Fruit fly (Drosophila melanogaster) whole organism, pupa: Measurements from ENCODE around the gene CG6873.

Source experiments
- CG10348 ChIP-seq: fragments of 200-800 bp; sonication (Bioruptor generic); IDR thresholded peaks from 2 replicates; pipeline ENCODE4 v1.3.6; 2022; ENCODE audit warnings: missing biosample characterization, missing genetic modification characterization
- CG12605 ChIP-seq: fragments of 200-800 bp; sonication (Bioruptor generic); IDR thresholded peaks from 2 replicates; pipeline ENCODE4 v1.3.6; 2022; ENCODE audit warnings: missing biosample characterization, missing genetic modification characterization
- CG13204 ChIP-seq: fragments of 200-800 bp; sonication (Bioruptor generic); optimal IDR thresholded peaks from 2 replicates; lab custom pipeline; 2018; ENCODE audit warnings: missing biosample characterization, mild to moderate bottlenecking, missing genetic modification characterization, moderate library complexity
- CG14655 ChIP-seq: fragments of 200-800 bp; sonication (Bioruptor generic); optimal IDR thresholded peaks from 3 replicates; lab custom pipeline; 2017; ENCODE audit warnings: mild to moderate bottlenecking, missing biosample characterization, missing genetic modification reagents, missing genetic modification characterization
- CG15710 ChIP-seq: fragments of 200-800 bp; sonication (Bioruptor generic); optimal IDR thresholded peaks from 2 replicates; lab custom pipeline; 2018; ENCODE audit warnings: missing biosample characterization, mild to moderate bottlenecking, missing genetic modification characterization, moderate library complexity
- CG17806 ChIP-seq: fragments of 200-800 bp; sonication (Bioruptor generic); optimal IDR thresholded peaks from 2 replicates; lab custom pipeline; 2018; ENCODE audit warnings: missing biosample characterization, mild to moderate bottlenecking, missing genetic modification characterization, moderate library complexity
- CG32121 ChIP-seq: fragments of 200-800 bp; sonication (Bioruptor generic); IDR thresholded peaks from 2 replicates; pipeline ENCODE4 v1.3.6; 2022; ENCODE audit warnings: missing biosample characterization, missing genetic modification characterization
- CG34367 ChIP-seq: fragments of 200-800 bp; sonication (Bioruptor generic); optimal IDR thresholded peaks from 2 replicates; lab custom pipeline; 2018; ENCODE audit warnings: missing biosample characterization, mild to moderate bottlenecking, missing genetic modification characterization
- CG4496 ChIP-seq: fragments of 200-800 bp; sonication (Bioruptor generic); IDR thresholded peaks from 3 replicates; pipeline ENCODE4 v1.3.6; 2022; ENCODE audit warnings: missing biosample characterization, missing genetic modification characterization
- CG8159 ChIP-seq: fragments of 200-800 bp; sonication (Bioruptor generic); optimal IDR thresholded peaks from 3 replicates; lab custom pipeline; 2018; ENCODE audit warnings: missing biosample characterization, mild to moderate bottlenecking, missing genetic modification characterization, moderate library complexity
- CG8301 ChIP-seq: fragments of 200-800 bp; sonication (Bioruptor generic); optimal IDR thresholded peaks from 2 replicates; lab custom pipeline; 2018; ENCODE audit warnings: missing biosample characterization, mild to moderate bottlenecking, missing genetic modification characterization
- CG9948 ChIP-seq: fragments of 200-800 bp; sonication (Bioruptor generic); optimal IDR thresholded peaks from 2 replicates; lab custom pipeline; 2018; ENCODE audit warnings: missing biosample characterization, mild to moderate bottlenecking, missing genetic modification characterization, moderate library complexity
- D1 ChIP-seq: fragments of 200-800 bp; sonication (Bioruptor generic); optimal IDR thresholded peaks from 2 replicates; lab custom pipeline; 2018; ENCODE audit warnings: missing biosample characterization, mild to moderate bottlenecking, missing genetic modification characterization, moderate library complexity
- EcR ChIP-seq: fragments of 200-800 bp; sonication (Bioruptor generic); optimal IDR thresholded peaks from 3 replicates; lab custom pipeline; 2019; ENCODE audit warnings: missing biosample characterization, missing genetic modification characterization, mild to moderate bottlenecking, moderate library complexity, missing genetic modification reagents
- Ets98B ChIP-seq: fragments of 200-800 bp; sonication (Bioruptor generic); IDR thresholded peaks from 2 replicates; pipeline ENCODE4 v1.3.6; 2022; ENCODE audit warnings: missing biosample characterization, missing genetic modification characterization
- Pif1A ChIP-seq: fragments of 200-800 bp; sonication (Bioruptor generic); optimal IDR thresholded peaks from 3 replicates; lab custom pipeline; 2016; ENCODE audit warnings: missing biosample characterization, missing genetic modification characterization
- Pif1B ChIP-seq: fragments of 200-800 bp; sonication (Bioruptor generic); optimal IDR thresholded peaks from 3 replicates; lab custom pipeline; 2016; ENCODE audit warnings: missing biosample characterization, missing genetic modification characterization
- Snoo ChIP-seq: fragments of 200-800 bp; sonication (Bioruptor generic); optimal IDR thresholded peaks from 3 replicates; lab custom pipeline; 2017; ENCODE audit warnings: missing biosample characterization, mild to moderate bottlenecking, missing genetic modification characterization, inconsistent platforms
- fd96Ca ChIP-seq: fragments of 200-800 bp; sonication (Bioruptor generic); IDR thresholded peaks from 3 replicates; pipeline ENCODE4 v1.3.6; 2022; ENCODE audit warnings: missing biosample characterization, missing genetic modification characterization
- gl ChIP-seq: fragments of 200-800 bp; sonication (Bioruptor generic); optimal IDR thresholded peaks from 2 replicates; lab custom pipeline; 2018; ENCODE audit warnings: missing biosample characterization, mild to moderate bottlenecking, missing genetic modification characterization
- rn ChIP-seq: fragments of 200-800 bp; sonication (Bioruptor generic); IDR thresholded peaks from 2 replicates; pipeline ENCODE4 v1.3.6; 2022; ENCODE audit warnings: missing biosample characterization, missing genetic modification characterization

The CG6873 gene

dm6 chrX:18701752-18702151 is 37.9 kb downstream of the CG6873 start:
- TF ChIP-seq CG34367 (tag; lab: Kevin White, UChicago) (peak; percentile 6), Pif1B (GFP tag; lab: Kevin White, UChicago) (no peak), CG8301 (tag; lab: Kevin White, UChicago) (no peak), CG10348 (GFP tag; lab: Robert Waterston, UW) (no peak), CG17806 (tag; lab: Kevin White, UChicago) (no peak), CG9948 (tag; lab: Kevin White, UChicago) (no peak), CG8159 (tag; lab: Kevin White, UChicago) (peak; percentile 2), EcR (GFP tag; lab: Kevin White, UChicago) (peak; percentile 82)

dm6 chrX:18700586-18700985 is 39.1 kb downstream of the CG6873 start:
- TF ChIP-seq CG17806 (tag; lab: Kevin White, UChicago) (no peak), Pif1B (GFP tag; lab: Kevin White, UChicago) (no peak), EcR (GFP tag; lab: Kevin White, UChicago) (peak; percentile 21)

- TF ChIP-seq CG12605, result no peak
- no peak for TF ChIP-seq CG15710
- TF ChIP-seq CG13204 (GFP tag; lab: Kevin White, UChicago), result no peak
- TF ChIP-seq CG34367 (tag; lab: Kevin White, UChicago), result no peak
- TF ChIP-seq EcR (GFP tag; lab: Kevin White, UChicago), result peak; percentile 92
- no peak for TF ChIP-seq Pif1A
- no peak for TF ChIP-seq CG9948 (tag; lab: Kevin White, UChicago)
- TF ChIP-seq Ets98B (GFP tag; lab: Robert Waterston, UW), result no peak
- TF ChIP-seq CG32121 (GFP tag; lab: Robert Waterston, UW), result no peak
- TF ChIP-seq Pif1B (GFP tag; lab: Kevin White, UChicago), result no peak
- TF ChIP-seq CG8301 (tag; lab: Kevin White, UChicago), result no peak
- peak; percentile 28 for TF ChIP-seq CG8159 (tag; lab: Kevin White, UChicago)
- no peak for TF ChIP-seq D1 (tag; lab: Kevin White, UChicago)
- no peak for TF ChIP-seq rn (GFP tag; lab: Robert Waterston, UW)
- no peak for TF ChIP-seq CG17806 (tag; lab: Kevin White, UChicago)
- TF ChIP-seq Snoo (tag; lab: Kevin White, UChicago), result no peak
- TF ChIP-seq CG10348 (GFP tag; lab: Robert Waterston, UW), result no peak
- TF ChIP-seq CG14655 (GFP tag; lab: Kevin White, UChicago), result no peak
- TF ChIP-seq fd96Ca, result no peak
- peak; percentile 26 for TF ChIP-seq gl (tag; lab: Kevin White, UChicago)
- no peak for TF ChIP-seq CG4496
- TF ChIP-seq, all 21 proteins: peak for 3
Measured at dm6 chrX:18699268-18700140, 40.2 kb downstream of the CG6873 start.

- TF ChIP-seq EcR (GFP tag; lab: Kevin White, UChicago) (peak; percentile 98), Snoo (tag; lab: Kevin White, UChicago) (no peak)
- TF ChIP-seq, all 21 proteins: peak for 1
Measured at dm6 chrX:18695603-18696002, 44.1 kb downstream of the CG6873 start.

dm6 chrX:18692948-18693502 is 46.7 kb downstream of the CG6873 start, which contains the start of gene Cyp18a1:
TSS of gene Cyp18a1 (minus strand) at chrX:18693042.
- TF ChIP-seq EcR (GFP tag; lab: Kevin White, UChicago) (peak; percentile 67), CG13204 (GFP tag; lab: Kevin White, UChicago) (peak; percentile 76), fd96Ca (no peak), CG32121 (GFP tag; lab: Robert Waterston, UW) (0 out of 2 replicates have a peak, but pooled peaks have one; percentile 18)
